Fruit fly (Drosophila melanogaster): ENCODE data around the gene eg.

The eg gene

DNA sequence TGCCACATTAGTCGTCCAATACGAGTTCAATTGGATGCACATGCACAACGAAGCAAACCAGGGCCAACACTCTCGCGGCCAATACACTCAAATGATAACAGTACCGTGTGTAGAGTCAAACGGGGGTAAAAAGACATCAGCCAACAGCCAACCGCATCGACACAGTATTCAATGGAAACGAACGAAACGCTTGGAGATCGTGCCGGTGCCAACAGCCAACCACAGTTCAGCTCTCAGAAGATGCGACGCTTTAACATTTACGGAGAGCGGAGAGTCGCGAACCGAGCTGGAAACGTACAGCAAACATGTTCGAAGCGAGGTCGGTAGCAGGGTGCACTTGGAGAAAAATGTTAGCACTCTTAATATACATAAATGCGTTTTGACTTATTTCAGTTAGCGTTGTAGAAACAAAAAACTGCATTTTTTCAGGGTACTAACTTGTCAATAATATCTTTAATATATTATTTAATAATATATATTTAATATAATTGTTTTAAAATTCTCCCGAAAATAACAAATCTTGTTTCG lies 436 bp upstream of the eg start (continued):
- TF ChIP-seq CG5953 (GFP tag; IDR thresholded peaks at IDR 0.05) (no peak), CG9215 (GFP tag; IDR thresholded peaks at IDR 0.05) (0 out of 2 replicates have a peak, but pooled peaks have one; percentile 17), CG18619 (GFP tag; optimal IDR thresholded peaks at IDR 0.05) (peak; percentile 45), Dad (GFP tag; optimal IDR thresholded peaks at IDR 0.05) (no peak), bsh (GFP tag; optimal IDR thresholded peaks at IDR 0.05) (peak; percentile 50 to 86), CG6765 (GFP tag; optimal IDR thresholded peaks at IDR 0.05) (peak; percentile 7), CG30020 (tag; optimal IDR thresholded peaks at IDR 0.05) (no peak), sqz (GFP tag; optimal IDR thresholded peaks at IDR 0.05) (no peak), CG14710 (tag; optimal IDR thresholded peaks at IDR 0.05) (no peak), nmo (GFP tag; optimal IDR thresholded peaks at IDR 0.05) (peak; percentile 82), slp2 (GFP tag; optimal IDR thresholded peaks at IDR 0.05) (no peak), luna (GFP tag; optimal IDR thresholded peaks at IDR 0.05) (no peak), zen (tag; optimal IDR thresholded peaks at IDR 0.05) (peak; percentile 56), H2.0 (GFP tag; IDR thresholded peaks at IDR 0.05) (peak; percentile 54; the same call in 1 of the 2 replicates), CG7556 (GFP tag; optimal IDR thresholded peaks at IDR 0.05) (no peak), ac (GFP tag; optimal IDR thresholded peaks at IDR 0.05) (peak; percentile 40), ash1 (GFP tag; optimal IDR thresholded peaks at IDR 0.05) (no peak), CG11456 (GFP tag; IDR thresholded peaks at IDR 0.05) (no peak), lmd (GFP tag; IDR thresholded peaks at IDR 0.05) (peak; percentile 50), CG9727 (GFP tag; optimal IDR thresholded peaks at IDR 0.05) (peak; percentile 85), chn (GFP tag; optimal IDR thresholded peaks at IDR 0.05) (peak; percentile 19), CG10209 (GFP tag; optimal IDR thresholded peaks at IDR 0.05) (peak; percentile 77), CG3726 (GFP tag; IDR thresholded peaks at IDR 0.05) (0 out of 3 replicates have a peak, but pooled peaks have one; percentile 17), CTCF (GFP tag; optimal IDR thresholded peaks at IDR 0.05) (no peak), Nf-YB (GFP tag; optimal IDR thresholded peaks at IDR 0.05) (peak; percentile 99), trem (tag; optimal IDR thresholded peaks at IDR 0.05) (peak; percentile 71), CG13424 (tag; optimal IDR thresholded peaks at IDR 0.05) (peak; percentile 77), pita (GFP tag; optimal IDR thresholded peaks at IDR 0.05) (no peak), Antp (GFP tag; optimal IDR thresholded peaks at IDR 0.05) (no peak), CG32772 (GFP tag; IDR thresholded peaks at IDR 0.05) (peak; percentile 44), chinmo (GFP tag; IDR thresholded peaks at IDR 0.05; ENCODE audit: partially characterized antibody) (no peak), danr (GFP tag; IDR thresholded peaks at IDR 0.05) (no peak), cad (GFP tag; optimal IDR thresholded peaks at IDR 0.05) (no peak), fd64A (GFP tag; optimal IDR thresholded peaks at IDR 0.05) (no peak), bab2 (GFP tag; optimal IDR thresholded peaks at IDR 0.05) (no peak), CG3407 (GFP tag; optimal IDR thresholded peaks at IDR 0.05) (peak; percentile 25), CG16779 (GFP tag; IDR thresholded peaks at IDR 0.05) (no peak), hth (optimal IDR thresholded peaks at IDR 0.05) (no peak), vnd (GFP tag; IDR thresholded peaks at IDR 0.05; ENCODE audit: partially characterized antibody) (no peak), rib (GFP tag; IDR thresholded peaks at IDR 0.05) (no peak), CG9876 (GFP tag; optimal IDR thresholded peaks at IDR 0.05) (no peak), Tbp (GFP tag; optimal IDR thresholded peaks at IDR 0.05) (no peak), CG8089 (GFP tag; optimal IDR thresholded peaks at IDR 0.05) (no peak), CG4282 (GFP tag; optimal IDR thresholded peaks at IDR 0.05) (no peak), Hr39 (optimal IDR thresholded peaks at IDR 0.05) (no peak), Scr (GFP tag; IDR thresholded peaks at IDR 0.05; ENCODE audit: partially characterized antibody) (no peak), CG15479 (GFP tag; optimal IDR thresholded peaks at IDR 0.05) (no peak), CG17802 (tag; optimal IDR thresholded peaks at IDR 0.05) (no peak), Oli (tag; optimal IDR thresholded peaks at IDR 0.05) (peak; percentile 70), Taf1 (GFP tag; IDR thresholded peaks at IDR 0.05) (no peak; the same call in 1 of the 2 replicates), Mrtf (GFP tag; IDR thresholded peaks at IDR 0.05) (no peak), CG18262 (tag; optimal IDR thresholded peaks at IDR 0.05) (peak; percentile 84)

Measured in whole organism, embryonic.